Worm (Caenorhabditis elegans) whole organism, young adult: ENCODE measurements around the gene rnh-1.0.

Source experiments
- B0336.3 ChIP-seq: fragments of 200-800 bp; sonication (Bioruptor generic); IDR thresholded peaks from 2 replicates; pipeline ENCODE4 v1.3.6; 2022; ENCODE audit warnings: missing genetic modification characterization, missing compliant biosample characterization
- C17E4.6 ChIP-seq: fragments of 200-800 bp; sonication (Bioruptor generic); IDR thresholded peaks from 2 replicates; pipeline ENCODE4 v1.3.6; 2022; ENCODE audit warnings: missing genetic modification reagents, missing genetic modification characterization, missing compliant biosample characterization
- F10E7.11 ChIP-seq: sonication (generic microtip); optimal IDR thresholded peaks from 2 replicates; lab custom pipeline; 2017; ENCODE audit warnings: mild to moderate bottlenecking, missing genetic modification characterization, moderate library complexity, missing compliant biosample characterization
- F33H1.4 ChIP-seq: fragments of 200-800 bp; sonication (Bioruptor generic); IDR thresholded peaks from 2 replicates; pipeline ENCODE4 v1.3.6; 2022; ENCODE audit warnings: missing genetic modification reagents, missing genetic modification characterization, missing compliant biosample characterization
- F49E8.2 ChIP-seq: sonication (generic microtip); optimal IDR thresholded peaks from 3 replicates; lab custom pipeline; 2017; ENCODE audit warnings: missing genetic modification characterization, mild to moderate bottlenecking, missing compliant biosample characterization, antibody characterized with exemption, moderate library complexity; ENCODE audit not compliant: insufficient read depth
- F57A8.1 ChIP-seq: fragments of 200-800 bp; sonication (Bioruptor generic); optimal IDR thresholded peaks from 2 replicates; lab custom pipeline; 2018; ENCODE audit warnings: mild to moderate bottlenecking, missing genetic modification characterization, moderate library complexity, missing compliant biosample characterization
- Y53G8AR.9 ChIP-seq: fragments of 200-800 bp; sonication (Bioruptor generic); conservative IDR thresholded peaks from 2 replicates; pipeline ENCODE4 v1.3.6; 2022; ENCODE audit warnings: missing genetic modification reagents, missing genetic modification characterization, missing compliant biosample characterization
- Y67H2A.10 ChIP-seq: fragments of 200-800 bp; sonication (Bioruptor generic); conservative IDR thresholded peaks from 2 replicates; pipeline ENCODE4 v1.3.6; 2022; ENCODE audit warnings: missing genetic modification reagents, missing genetic modification characterization, missing compliant biosample characterization
- ZK185.1 ChIP-seq: sonication (generic microtip); optimal IDR thresholded peaks from 2 replicates; lab custom pipeline; 2016; ENCODE audit warnings: mild to moderate bottlenecking, missing genetic modification characterization, missing compliant biosample characterization; ENCODE audit not compliant: poor library complexity, severe bottlenecking
- aptf-3 ChIP-seq: fragments of 200-800 bp; sonication (Bioruptor generic); IDR thresholded peaks from 2 replicates; pipeline ENCODE4 v1.3.6; 2022; ENCODE audit warnings: missing genetic modification characterization, missing compliant biosample characterization
- attf-3 ChIP-seq: fragments of 200-800 bp; sonication (Bioruptor generic); conservative IDR thresholded peaks from 2 replicates; pipeline ENCODE4 v1.3.6; 2022; ENCODE audit warnings: missing genetic modification reagents, missing genetic modification characterization, missing compliant biosample characterization
- cebp-1 ChIP-seq, 2 experiments: fragments of 200-800 bp in 1 of 2; sonication (Bioruptor generic) in 1 of 2; sonication (generic microtip) in 1 of 2; IDR thresholded peaks in 1 of 2; optimal IDR thresholded peaks in 1 of 2; 2 replicates each; pipeline versions ENCODE4 v1.3.6 to Lab custom; 2017 to 2022; ENCODE audit warnings: missing compliant biosample characterization in 2 of 2, missing genetic modification characterization in 2 of 2, mild to moderate bottlenecking in 1 of 2, missing genetic modification reagents in 1 of 2, moderate library complexity in 1 of 2
- ceh-27 ChIP-seq: fragments of 200-800 bp; sonication (Bioruptor generic); optimal IDR thresholded peaks from 2 replicates; lab custom pipeline; 2018; ENCODE audit warnings: mild to moderate bottlenecking, missing genetic modification characterization, moderate library complexity, missing compliant biosample characterization
- ceh-58 ChIP-seq: fragments of 200-800 bp; sonication (Bioruptor generic); IDR thresholded peaks from 2 replicates; pipeline ENCODE4 v1.3.6; 2022; ENCODE audit warnings: missing genetic modification characterization, missing compliant biosample characterization
- ceh-91 ChIP-seq: fragments of 200-800 bp; sonication (Bioruptor generic); IDR thresholded peaks from 2 replicates; pipeline ENCODE4 v1.3.6; 2022; ENCODE audit warnings: missing genetic modification reagents, missing genetic modification characterization, missing compliant biosample characterization
- dpff-1 ChIP-seq: sonication (generic microtip); optimal IDR thresholded peaks from 2 replicates; lab custom pipeline; 2017; ENCODE audit warnings: mild to moderate bottlenecking, missing genetic modification characterization, missing compliant biosample characterization
- dpl-1 ChIP-seq: fragments of 150-350 bp; optimal IDR thresholded peaks from 2 replicates; lab custom pipeline; 2014; ENCODE audit warnings: missing biosample characterization, missing genetic modification reagents, missing genetic modification characterization
- efl-1 ChIP-seq: fragments of 150-350 bp; optimal IDR thresholded peaks from 2 replicates; lab custom pipeline; 2014; ENCODE audit warnings: missing biosample characterization, missing genetic modification reagents, missing genetic modification characterization
- egl-18 ChIP-seq: fragments of 200-800 bp; sonication (Bioruptor generic); IDR thresholded peaks from 2 replicates; pipeline ENCODE4 v1.3.6; 2022; ENCODE audit warnings: missing genetic modification reagents, missing genetic modification characterization, missing compliant biosample characterization
- egrh-3 ChIP-seq: fragments of 200-800 bp; sonication (Bioruptor generic); IDR thresholded peaks from 2 replicates; pipeline ENCODE4 v1.3.6; 2022; ENCODE audit warnings: missing genetic modification reagents, missing genetic modification characterization, missing compliant biosample characterization
- ekl-4 ChIP-seq: fragments of 200-800 bp; sonication (Bioruptor generic); IDR thresholded peaks from 2 replicates; pipeline ENCODE4 v1.3.6; 2022; ENCODE audit warnings: missing genetic modification reagents, missing genetic modification characterization, missing compliant biosample characterization
- hmg-1.2 ChIP-seq: fragments of 200-800 bp; sonication (Bioruptor generic); IDR thresholded peaks from 2 replicates; pipeline ENCODE4 v1.3.6; 2022; ENCODE audit warnings: missing genetic modification reagents, missing genetic modification characterization, missing compliant biosample characterization
- hrde-1 ChIP-seq: sonication (generic microtip); optimal IDR thresholded peaks from 2 replicates; lab custom pipeline; 2016; ENCODE audit warnings: missing genetic modification characterization, mild to moderate bottlenecking, missing compliant biosample characterization, moderate library complexity, missing genotype, missing genetic modification reagents, borderline replicate concordance
- hsf-1 ChIP-seq: fragments of 200-800 bp; sonication (Bioruptor generic); IDR thresholded peaks from 2 replicates; pipeline ENCODE4 v1.3.6; 2022; ENCODE audit warnings: missing genetic modification reagents, missing genetic modification characterization, missing compliant biosample characterization
- lin-40 ChIP-seq: sonication (generic microtip); optimal IDR thresholded peaks from 2 replicates; lab custom pipeline; 2016; ENCODE audit warnings: missing genetic modification characterization, mild to moderate bottlenecking, missing compliant biosample characterization, missing genotype, missing genetic modification reagents
- lsl-1 ChIP-seq: fragments of 200-800 bp; sonication (Bioruptor generic); optimal IDR thresholded peaks from 2 replicates; lab custom pipeline; 2018; ENCODE audit warnings: mild to moderate bottlenecking, missing genetic modification characterization, moderate library complexity, missing compliant biosample characterization
- madf-3 ChIP-seq: fragments of 200-800 bp; sonication (Bioruptor generic); IDR thresholded peaks from 2 replicates; pipeline ENCODE4 v1.3.6; 2022; ENCODE audit warnings: missing genetic modification reagents, missing genetic modification characterization, missing compliant biosample characterization
- madf-6 ChIP-seq: fragments of 200-800 bp; sonication (Bioruptor generic); IDR thresholded peaks from 2 replicates; pipeline ENCODE4 v1.3.6; 2022; ENCODE audit warnings: missing genetic modification reagents, missing genetic modification characterization, missing compliant biosample characterization
- madf-8 ChIP-seq: fragments of 200-800 bp; sonication (Bioruptor generic); conservative IDR thresholded peaks from 2 replicates; pipeline ENCODE4 v1.3.6; 2022; ENCODE audit warnings: missing genetic modification reagents, missing genetic modification characterization, missing compliant biosample characterization
- mel-28 ChIP-seq: sonication (generic microtip); optimal IDR thresholded peaks from 2 replicates; lab custom pipeline; 2016; ENCODE audit warnings: borderline replicate concordance, mild to moderate bottlenecking, missing genetic modification characterization, missing compliant biosample characterization
- nfya-1 ChIP-seq: sonication (generic microtip); optimal IDR thresholded peaks from 2 replicates; lab custom pipeline; 2017; ENCODE audit warnings: antibody characterized with exemption, missing compliant biosample characterization, missing genetic modification characterization, borderline replicate concordance; ENCODE audit not compliant: insufficient read depth
- nfyb-1 ChIP-seq: fragments of 200-800 bp; sonication (Bioruptor generic); IDR thresholded peaks from 2 replicates; pipeline ENCODE4 v1.3.6; 2022; ENCODE audit warnings: missing genetic modification reagents, missing genetic modification characterization, missing compliant biosample characterization
- pbrm-1 ChIP-seq: fragments of 200-800 bp; sonication (Bioruptor generic); IDR thresholded peaks from 2 replicates; pipeline ENCODE4 v1.3.6; 2022; ENCODE audit warnings: missing genetic modification reagents, missing genetic modification characterization, missing compliant biosample characterization
- repo-1 ChIP-seq: sonication (generic microtip); optimal IDR thresholded peaks from 2 replicates; lab custom pipeline; 2017; ENCODE audit warnings: mild to moderate bottlenecking, missing genetic modification characterization, missing compliant biosample characterization
- snpc-3.4 ChIP-seq: sonication (generic microtip); optimal IDR thresholded peaks from 2 replicates; lab custom pipeline; 2017; ENCODE audit warnings: missing genetic modification characterization, mild to moderate bottlenecking, missing compliant biosample characterization, antibody characterized with exemption, moderate library complexity, missing genotype, missing genetic modification reagents
- xnd-1 ChIP-seq: sonication (generic microtip); optimal IDR thresholded peaks from 2 replicates; lab custom pipeline; 2016; ENCODE audit warnings: missing genotype, missing genetic modification reagents, missing genetic modification characterization, missing compliant biosample characterization
- zim-3 ChIP-seq: sonication (generic microtip); optimal IDR thresholded peaks from 2 replicates; lab custom pipeline; 2017; ENCODE audit warnings: mild to moderate bottlenecking, missing genetic modification characterization, moderate library complexity, missing compliant biosample characterization

rnh-1.0 gene

DNA sequence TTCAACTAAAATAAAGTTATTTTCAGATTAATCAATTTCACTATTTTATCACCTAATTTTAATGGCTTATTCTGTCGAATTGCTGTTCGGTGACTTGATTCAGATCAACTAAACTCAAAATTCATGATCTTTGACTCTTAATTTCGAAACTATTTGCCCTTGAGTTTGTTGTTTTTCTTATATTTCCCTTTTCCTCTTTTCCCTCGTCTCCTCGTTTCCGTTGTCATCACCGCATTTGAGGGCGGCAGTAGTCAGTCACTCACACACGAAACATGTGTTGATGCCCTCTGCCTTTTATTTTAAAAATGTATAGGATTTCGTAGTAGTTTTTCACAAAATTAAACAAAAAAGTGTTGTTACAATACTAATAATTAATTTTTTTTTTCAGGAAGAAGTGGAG lies at the start of gene rnh-1.0:
TSS of gene rnh-1.0 (plus strand) at position 389 of the 400 bp plus-strand sequence.
- no peak for TF ChIP-seq zim-3 (tag; lab: Kevin White, UChicago)
- TF ChIP-seq cebp-1 (GFP tag; IDR thresholded peaks at IDR 0.05; lab: Robert Waterston, UW) = no peak
- peak; percentile 37 for TF ChIP-seq cebp-1 (tag; optimal IDR thresholded peaks at IDR 0.05; lab: Kevin White, UChicago)
- TF ChIP-seq, all 124 proteins: peak for 1

DNA sequence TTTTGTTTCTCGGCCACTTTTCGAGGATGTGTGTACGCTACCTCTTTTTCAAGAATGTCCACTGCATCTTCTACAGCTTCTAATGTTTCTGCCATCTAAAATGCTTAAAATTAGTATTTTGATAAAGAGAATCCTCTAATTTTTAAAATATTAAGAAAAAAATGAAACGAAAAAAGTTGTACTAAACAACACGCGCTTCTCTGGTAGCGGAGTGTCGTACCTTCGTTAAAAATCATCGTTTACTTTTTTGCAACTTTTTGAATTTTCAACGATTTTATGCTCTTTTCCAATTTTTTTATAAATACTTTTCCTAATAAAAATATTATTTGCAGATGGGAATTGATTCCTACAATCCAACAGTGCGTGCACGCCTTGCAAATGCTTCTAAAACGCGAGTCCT lies 49.4 kb upstream of the rnh-1.0 start, which contains the start of the genes gldi-11 and ZK546.2:
TSS of gene gldi-11 (minus strand) at position 95 of the 400 bp plus-strand sequence.
TSS of gene ZK546.2 (plus strand) at position 333 of the 400 bp plus-strand sequence.
- TF ChIP-seq attf-3 (GFP tag; lab: Robert Waterston, UW) (peak; percentile 82), dpl-1 (GFP tag; lab: Kevin White, UChicago) (no peak)
- TF ChIP-seq, all 124 proteins: peak for 1

- TF ChIP-seq F33H1.4 (GFP tag; lab: Robert Waterston, UW) (no peak), ZK185.1 (peak; percentile 23)
- TF ChIP-seq, all 124 proteins: peak for 1
Measured at ce11 chrII:4946775-4947174, 48.4 kb upstream of the rnh-1.0 start.

ce11 chrII:4948118-4948517 lies 47.0 kb upstream of the rnh-1.0 start:
- TF ChIP-seq repo-1 (peak; percentile 63), Y53G8AR.9 (0 out of 2 replicates have a peak, but pooled peaks have one; percentile 47), snpc-3.4 (tag; lab: Kevin White, UChicago) (peak; percentile 46), ceh-27 (GFP tag; lab: Kevin White, UChicago) (no peak), Y67H2A.10 (GFP tag; lab: Robert Waterston, UW) (no peak), madf-6 (GFP tag; lab: Robert Waterston, UW) (peak; percentile 43), nfyb-1 (GFP tag; lab: Robert Waterston, UW) (0 out of 2 replicates have a peak, but pooled peaks have one; percentile 10), ekl-4 (GFP tag; lab: Robert Waterston, UW) (0 out of 2 replicates have a peak, but pooled peaks have one; percentile 17), aptf-3 (GFP tag; lab: Robert Waterston, UW) (no peak), egl-18 (0 out of 2 replicates have a peak, but pooled peaks have one; percentile 54), B0336.3 (GFP tag; lab: Robert Waterston, UW) (peak; percentile 62; the same call in 1 of the 2 replicates), nfya-1 (tag; lab: Kevin White, UChicago) (no peak), hrde-1 (tag; lab: Kevin White, UChicago) (peak; percentile 13), hmg-1.2 (GFP tag; lab: Robert Waterston, UW) (peak; percentile 4; the same call in 1 of the 2 replicates), C17E4.6 (GFP tag; lab: Robert Waterston, UW) (peak; percentile 52; the same call in 1 of the 2 replicates), lin-40 (tag; lab: Kevin White, UChicago) (no peak), F57A8.1 (GFP tag; lab: Kevin White, UChicago) (no peak), ceh-58 (GFP tag; lab: Robert Waterston, UW) (no peak), F10E7.11 (no peak)

- TF ChIP-seq madf-6 (GFP tag; lab: Robert Waterston, UW) = peak; percentile 78
- no peak for TF ChIP-seq pbrm-1 (GFP tag; lab: Robert Waterston, UW)
- no peak for TF ChIP-seq hsf-1 (GFP tag; lab: Robert Waterston, UW)
- TF ChIP-seq F33H1.4 (GFP tag; lab: Robert Waterston, UW) = 0 out of 2 replicates have a peak, but pooled peaks have one; percentile 18
- TF ChIP-seq madf-3 (GFP tag; lab: Robert Waterston, UW) = 0 out of 2 replicates have a peak, but pooled peaks have one; percentile 42
- peak; percentile 17; the same call in 1 of the 2 replicates for TF ChIP-seq ceh-91 (GFP tag; lab: Robert Waterston, UW)
- peak; percentile 51 for TF ChIP-seq madf-8 (GFP tag; lab: Robert Waterston, UW)
- TF ChIP-seq hmg-1.2 (GFP tag; lab: Robert Waterston, UW) = 0 out of 2 replicates have a peak, but pooled peaks have one; percentile 11
- peak; percentile 64 for TF ChIP-seq efl-1 (GFP tag; lab: Kevin White, UChicago)
- TF ChIP-seq xnd-1 (tag; lab: Kevin White, UChicago) = peak; percentile 47
- no peak for TF ChIP-seq mel-28 (tag; lab: Kevin White, UChicago)
- peak; percentile 16 for TF ChIP-seq dpl-1 (GFP tag; lab: Kevin White, UChicago)
- no peak for TF ChIP-seq dpff-1 (tag; lab: Kevin White, UChicago)
- TF ChIP-seq egrh-3 (GFP tag; lab: Robert Waterston, UW) = no peak
- no peak for TF ChIP-seq F49E8.2
- TF ChIP-seq lsl-1 = peak; percentile 35
- peak; percentile 43 for TF ChIP-seq snpc-3.4 (tag; lab: Kevin White, UChicago)
- TF ChIP-seq nfya-1 (tag; lab: Kevin White, UChicago) = no peak
Measured at ce11 chrII:4949380-4949950, 45.7 kb upstream of the rnh-1.0 start, which contains the start of the genes try-1 and zyg-12. try-1 (minus strand) TSS chrII:4949527. zyg-12 (plus strand) TSS chrII:4949900.
